Fruit fly (Drosophila melanogaster) Kc167 (cell line): ENCODE data around the gene Fer3HCH.

ENCODE experiments used
- Myc ChIP-seq: fragments of >200 bp; optimal IDR thresholded peaks from 2 replicates; lab custom pipeline; 2017; ENCODE audit warnings: missing external identifiers
- Sin3A ChIP-seq: fragments of >200 bp; optimal IDR thresholded peaks from 2 replicates; lab custom pipeline; 2018; ENCODE audit warnings: missing external identifiers
- h ChIP-seq: fragments of >200 bp; optimal IDR thresholded peaks from 3 replicates; lab custom pipeline; 2018; ENCODE audit warnings: missing external identifiers
- insv ChIP-seq: fragments of >200 bp; optimal IDR thresholded peaks from 3 replicates; lab custom pipeline; 2018; ENCODE audit warnings: missing external identifiers
- psq ChIP-seq: fragments of >200 bp; optimal IDR thresholded peaks from 2 replicates; lab custom pipeline; 2017; ENCODE audit warnings: missing external identifiers
- ttk ChIP-seq: sonication (Bioruptor generic); optimal IDR thresholded peaks from 2 replicates; lab custom pipeline; 2017; ENCODE audit warnings: missing external identifiers

- TF ChIP-seq h (lab: Kevin White, UChicago) (no peak), psq (lab: Kevin White, UChicago) (no peak), insv (lab: Kevin White, UChicago) (no peak), ttk (lab: Kevin White, UChicago) (no peak), Myc (lab: Kevin White, UChicago) (no peak), Sin3A (lab: Kevin White, UChicago) (no peak)
Observed at dm6 chrX:13112238-13112829, 4.3 kb upstream of the Fer3HCH start, which contains the start of gene Chpf.
